Fruit fly (Drosophila melanogaster) whole organism, wandering third instar larva: ENCODE measurements around the gene CG15260.

Experiments
- Abd-B ChIP-seq: fragments of >200 bp; optimal IDR thresholded peaks from 2 replicates; lab custom pipeline; 2017; ENCODE audit warnings: missing biosample characterization, missing genetic modification characterization
- CG32264 ChIP-seq: fragments of 200-800 bp; sonication (Bioruptor generic); optimal IDR thresholded peaks from 2 replicates; lab custom pipeline; 2016; ENCODE audit warnings: missing biosample characterization, missing genetic modification characterization
- CG9705 ChIP-seq: fragments of 200-800 bp; sonication (Bioruptor generic); optimal IDR thresholded peaks from 2 replicates; lab custom pipeline; 2018; ENCODE audit warnings: missing biosample characterization, mild to moderate bottlenecking, missing genetic modification characterization
- CrebA ChIP-seq: fragments of 200-800 bp; sonication (Bioruptor generic); optimal IDR thresholded peaks from 2 replicates; lab custom pipeline; 2016; ENCODE audit warnings: missing biosample characterization, mild to moderate bottlenecking, missing genetic modification characterization, borderline replicate concordance
- Dfd ChIP-seq: fragments of >200 bp; optimal IDR thresholded peaks from 2 replicates; lab custom pipeline; 2017; ENCODE audit warnings: missing biosample characterization, missing genetic modification characterization
- Dif ChIP-seq: fragments of 200-275, 200-300 bp; sonication (Bioruptor generic); optimal IDR thresholded peaks from 2 replicates; lab custom pipeline; 2018; ENCODE audit warnings: missing biosample characterization, missing genetic modification characterization; ENCODE audit not compliant: partially characterized antibody
- GATAd ChIP-seq: sonication (Bioruptor generic); optimal IDR thresholded peaks from 2 replicates; lab custom pipeline; 2016; ENCODE audit warnings: missing biosample characterization, missing genetic modification characterization
- HLH106 ChIP-seq: fragments of 200-800 bp; optimal IDR thresholded peaks from 3 replicates; lab custom pipeline; 2019; ENCODE audit warnings: missing biosample characterization, mild to moderate bottlenecking, missing genetic modification characterization, moderate library complexity
- Hnf4 ChIP-seq: fragments of 200-800 bp; sonication (Bioruptor generic); optimal IDR thresholded peaks from 2 replicates; lab custom pipeline; 2016; ENCODE audit warnings: missing biosample characterization, mild to moderate bottlenecking, missing genetic modification characterization
- Hr78 ChIP-seq: fragments of >200 bp; optimal IDR thresholded peaks from 2 replicates; lab custom pipeline; 2017; ENCODE audit warnings: missing biosample characterization, missing genetic modification characterization
- Hr83 ChIP-seq: fragments of 200-300 bp; sonication (Bioruptor generic); optimal IDR thresholded peaks from 2 replicates; lab custom pipeline; 2016; ENCODE audit warnings: missing biosample characterization, mild to moderate bottlenecking, missing genetic modification characterization, moderate library complexity; ENCODE audit not compliant: poor library complexity, severe bottlenecking
- Jra ChIP-seq: sonication (Bioruptor generic); optimal IDR thresholded peaks from 2 replicates; lab custom pipeline; 2016; ENCODE audit warnings: missing biosample characterization, missing genetic modification characterization
- Mio ChIP-seq: sonication (Bioruptor generic); optimal IDR thresholded peaks from 2 replicates; lab custom pipeline; 2016; ENCODE audit warnings: missing biosample characterization, missing genetic modification characterization
- Myc ChIP-seq: fragments of >200 bp; optimal IDR thresholded peaks from 2 replicates; lab custom pipeline; 2017
- N ChIP-seq: fragments of >200 bp; optimal IDR thresholded peaks from 2 replicates; lab custom pipeline; 2018; ENCODE audit warnings: missing biosample characterization, missing external identifiers, missing genetic modification characterization
- OdsH ChIP-seq: fragments of 200-800 bp; sonication (Bioruptor generic); optimal IDR thresholded peaks from 2 replicates; lab custom pipeline; 2016; ENCODE audit warnings: missing biosample characterization, mild to moderate bottlenecking, missing genetic modification characterization
- Rel ChIP-seq, 2 experiments: fragments of 200-800 bp; sonication (Bioruptor generic) in 1 of 2; optimal IDR thresholded peaks; 2 replicates in 1 of 2; 3 replicates in 1 of 2; lab custom pipeline; 2016 to 2019; ENCODE audit warnings: mild to moderate bottlenecking in 2 of 2, missing biosample characterization in 2 of 2, missing genetic modification characterization in 2 of 2, moderate library complexity in 1 of 2
- Sp1 ChIP-seq: fragments of 200-800 bp; sonication (Bioruptor generic); optimal IDR thresholded peaks from 3 replicates; lab custom pipeline; 2019; ENCODE audit warnings: missing biosample characterization, mild to moderate bottlenecking, missing genetic modification characterization, moderate library complexity
- Vsx2 ChIP-seq: fragments of 200-300, 225-300 bp; sonication (Bioruptor generic); optimal IDR thresholded peaks from 2 replicates; lab custom pipeline; 2018; ENCODE audit warnings: missing biosample characterization, missing genetic modification characterization; ENCODE audit not compliant: partially characterized antibody
- br ChIP-seq: fragments of 200-800 bp; sonication (Bioruptor generic); optimal IDR thresholded peaks from 2 replicates; lab custom pipeline; 2016; ENCODE audit warnings: missing biosample characterization, missing genetic modification characterization
- brk ChIP-seq: fragments of 200-800 bp; sonication (Bioruptor generic); optimal IDR thresholded peaks from 2 replicates; lab custom pipeline; 2016; ENCODE audit warnings: missing biosample characterization, mild to moderate bottlenecking, missing genetic modification characterization
- dl ChIP-seq, 2 experiments: fragments of 175-275, 200-275 bp in 1 of 2; fragments of 200-275 bp in 1 of 2; sonication (Bioruptor generic); optimal IDR thresholded peaks; lab custom pipeline; 2018; ENCODE audit warnings: mild to moderate bottlenecking in 2 of 2, missing biosample characterization in 2 of 2, missing genetic modification characterization in 2 of 2, moderate library complexity in 2 of 2; ENCODE audit not compliant: partially characterized antibody in 2 of 2, insufficient read depth in 1 of 2
- dmrt93B ChIP-seq: fragments of 200-800 bp; sonication (Bioruptor generic); optimal IDR thresholded peaks from 2 replicates; lab custom pipeline; 2018; ENCODE audit warnings: missing biosample characterization, mild to moderate bottlenecking, missing genetic modification characterization
- dsf ChIP-seq: sonication (Bioruptor generic); optimal IDR thresholded peaks from 2 replicates; lab custom pipeline; 2016; ENCODE audit warnings: missing biosample characterization, missing genetic modification characterization, borderline replicate concordance
- ey ChIP-seq: fragments of 200-800 bp; sonication (Bioruptor generic); optimal IDR thresholded peaks from 2 replicates; lab custom pipeline; 2016; ENCODE audit warnings: missing biosample characterization, missing genetic modification characterization
- foxo ChIP-seq, 2 experiments: fragments of 200-800 bp; sonication (Bioruptor generic); optimal IDR thresholded peaks; 2 replicates in 1 of 2; 3 replicates in 1 of 2; lab custom pipeline; 2016 to 2017; ENCODE audit warnings: missing biosample characterization in 2 of 2, missing genetic modification characterization in 2 of 2
- fru ChIP-seq: fragments of 200-800 bp; sonication (Bioruptor generic); optimal IDR thresholded peaks from 3 replicates; lab custom pipeline; 2016; ENCODE audit warnings: missing biosample characterization, mild to moderate bottlenecking, missing genetic modification characterization
- h ChIP-seq: fragments of 200-800 bp; sonication (Bioruptor generic); optimal IDR thresholded peaks from 3 replicates; lab custom pipeline; 2016; ENCODE audit warnings: missing biosample characterization, mild to moderate bottlenecking, missing genetic modification characterization
- jim ChIP-seq: fragments of 175-275, 200-325 bp; sonication (Bioruptor generic); optimal IDR thresholded peaks from 2 replicates; lab custom pipeline; 2016; ENCODE audit warnings: missing biosample characterization, mild to moderate bottlenecking, missing genetic modification characterization
- lola ChIP-seq: fragments of >200 bp; optimal IDR thresholded peaks from 2 replicates; lab custom pipeline; 2017; ENCODE audit warnings: missing biosample characterization, missing genetic modification characterization
- pan ChIP-seq: fragments of >200 bp; optimal IDR thresholded peaks from 2 replicates; lab custom pipeline; 2017
- psq ChIP-seq: fragments of 200-800 bp; sonication (Bioruptor generic); optimal IDR thresholded peaks from 3 replicates; lab custom pipeline; 2017; ENCODE audit warnings: missing biosample characterization, mild to moderate bottlenecking, missing genetic modification characterization, moderate library complexity
- rgr ChIP-seq: fragments of 200-800 bp; sonication (Bioruptor generic); optimal IDR thresholded peaks from 3 replicates; lab custom pipeline; 2016; ENCODE audit warnings: missing biosample characterization, mild to moderate bottlenecking, missing genetic modification characterization
- sage ChIP-seq: fragments of 200-800 bp; sonication (Bioruptor generic); optimal IDR thresholded peaks from 2 replicates; lab custom pipeline; 2016; ENCODE audit warnings: missing biosample characterization, mild to moderate bottlenecking, missing genetic modification characterization
- sv ChIP-seq: fragments of 200-800 bp; sonication (Bioruptor generic); optimal IDR thresholded peaks from 3 replicates; lab custom pipeline; 2016; ENCODE audit warnings: missing biosample characterization, missing genetic modification characterization
- tai ChIP-seq: sonication (Bioruptor generic); optimal IDR thresholded peaks from 2 replicates; lab custom pipeline; 2016; ENCODE audit warnings: missing biosample characterization, missing genetic modification characterization
- usp ChIP-seq: fragments of >200 bp; optimal IDR thresholded peaks from 2 replicates; lab custom pipeline; 2017; ENCODE audit warnings: missing biosample characterization, missing genetic modification characterization
- woc ChIP-seq: sonication (Bioruptor generic); optimal IDR thresholded peaks from 2 replicates; lab custom pipeline; 2016; ENCODE audit warnings: missing biosample characterization, mild to moderate bottlenecking, missing genetic modification characterization

CG15260 gene

DNA sequence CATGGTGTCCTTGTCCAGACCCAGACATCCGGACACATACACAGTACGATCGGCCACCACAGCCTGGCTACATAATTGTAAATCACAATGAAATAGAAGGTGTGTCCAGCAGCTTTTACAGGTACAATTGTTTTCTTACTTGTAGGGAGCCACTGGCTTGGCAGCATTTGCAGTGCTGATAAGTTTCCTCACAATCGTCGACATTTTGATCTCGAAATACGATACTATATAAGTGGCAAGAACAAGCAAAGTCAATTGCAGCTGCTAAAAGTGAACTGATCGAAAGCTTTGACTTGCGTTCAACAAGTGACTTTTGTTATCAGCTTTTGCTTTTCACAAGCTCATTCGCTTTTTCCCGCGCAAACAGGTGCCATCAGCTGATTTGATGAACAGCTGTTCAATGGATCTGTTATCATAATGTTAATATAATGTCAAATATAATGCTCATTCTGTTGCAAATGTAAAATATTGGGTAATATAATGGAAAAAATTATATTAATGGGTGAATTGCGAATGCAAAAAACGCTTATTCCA, 17.2 kb downstream of the CG15260 start, which contains the start of gene UK114:
Gene UK114, minus strand, starts transcription at position 309 of the 534 bp plus-strand sequence.
- TF ChIP-seq Dfd (GFP tag; lab: Kevin White, UChicago): no peak
- no peak for TF ChIP-seq lola
- peak; percentile 34 for TF ChIP-seq brk (GFP tag; lab: Kevin White, UChicago)
- peak; percentile 39 for TF ChIP-seq psq (GFP tag; lab: Kevin White, UChicago)

DNA sequence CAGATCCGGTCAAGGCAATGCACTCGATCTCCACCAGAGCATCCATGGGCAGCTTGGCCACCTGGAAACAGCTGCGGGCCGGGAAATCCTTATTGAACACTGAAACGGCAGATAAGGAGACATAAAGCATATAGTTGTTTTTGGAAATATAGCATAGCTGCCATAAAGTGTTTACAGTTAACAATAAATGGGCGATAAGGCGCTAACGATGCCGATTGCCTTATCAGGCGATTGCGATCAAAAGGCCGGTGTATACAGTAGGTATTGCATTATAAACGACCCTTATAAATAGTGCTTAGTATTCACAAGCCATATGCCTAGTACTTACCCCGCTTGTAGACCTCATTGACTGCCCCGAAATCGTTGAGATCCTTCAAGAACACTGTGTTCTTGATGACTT, 17.7 kb downstream of the CG15260 start:
- TF ChIP-seq br (GFP tag; lab: Kevin White, UChicago) (no peak), dl (GFP tag; optimal IDR thresholded peaks at IDR 0.05; lab: Kevin White, UChicago; ENCODE audit: insufficient read depth in 1 of 2, partially characterized antibody in 2 of 2) (no peak), Mio (no peak), woc (GFP tag; lab: Kevin White, UChicago) (no peak), HLH106 (tag; lab: Kevin White, UChicago) (no peak), sage (GFP tag; lab: Kevin White, UChicago) (no peak), pan (lab: Kevin White, UChicago) (no peak), tai (GFP tag; lab: Kevin White, UChicago) (no peak), CrebA (GFP tag; lab: Kevin White, UChicago) (no peak)

DNA sequence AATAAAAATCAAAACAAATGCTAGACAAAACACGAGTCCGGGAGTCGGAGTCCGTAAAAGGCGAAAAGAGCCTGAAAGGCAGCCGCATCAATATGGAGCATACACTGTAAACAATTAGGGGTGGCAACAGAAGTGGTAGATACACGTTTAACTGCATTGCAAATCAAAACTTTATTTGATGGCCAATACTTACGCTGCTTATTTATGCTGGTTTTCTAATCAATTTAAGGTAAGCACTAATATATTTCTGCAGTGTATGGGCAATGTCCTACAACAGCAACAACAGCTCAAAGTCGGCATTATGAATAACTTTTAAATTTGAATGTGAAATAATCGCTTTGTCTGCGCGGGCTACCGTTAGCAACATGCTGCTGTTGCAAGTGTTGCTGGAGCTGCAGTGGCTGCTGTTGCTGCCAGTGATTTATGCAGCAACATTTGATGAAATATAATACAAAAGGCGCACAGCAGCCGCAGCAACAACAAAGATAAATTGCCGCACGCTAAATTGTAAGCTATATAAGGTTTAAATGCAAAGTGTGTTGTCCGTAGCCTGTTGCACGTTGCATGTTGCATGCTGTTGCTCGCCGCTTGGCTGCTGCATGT, 18.4 kb downstream of the CG15260 start:
- TF ChIP-seq Hnf4 (GFP tag; lab: Kevin White, UChicago): peak; percentile 18
- no peak for TF ChIP-seq jim (GFP tag; lab: Kevin White, UChicago)
- peak in 1 of 2 experiments; percentile 7 for TF ChIP-seq foxo (GFP tag; optimal IDR thresholded peaks at IDR 0.05; lab: Kevin White, UChicago)

DNA sequence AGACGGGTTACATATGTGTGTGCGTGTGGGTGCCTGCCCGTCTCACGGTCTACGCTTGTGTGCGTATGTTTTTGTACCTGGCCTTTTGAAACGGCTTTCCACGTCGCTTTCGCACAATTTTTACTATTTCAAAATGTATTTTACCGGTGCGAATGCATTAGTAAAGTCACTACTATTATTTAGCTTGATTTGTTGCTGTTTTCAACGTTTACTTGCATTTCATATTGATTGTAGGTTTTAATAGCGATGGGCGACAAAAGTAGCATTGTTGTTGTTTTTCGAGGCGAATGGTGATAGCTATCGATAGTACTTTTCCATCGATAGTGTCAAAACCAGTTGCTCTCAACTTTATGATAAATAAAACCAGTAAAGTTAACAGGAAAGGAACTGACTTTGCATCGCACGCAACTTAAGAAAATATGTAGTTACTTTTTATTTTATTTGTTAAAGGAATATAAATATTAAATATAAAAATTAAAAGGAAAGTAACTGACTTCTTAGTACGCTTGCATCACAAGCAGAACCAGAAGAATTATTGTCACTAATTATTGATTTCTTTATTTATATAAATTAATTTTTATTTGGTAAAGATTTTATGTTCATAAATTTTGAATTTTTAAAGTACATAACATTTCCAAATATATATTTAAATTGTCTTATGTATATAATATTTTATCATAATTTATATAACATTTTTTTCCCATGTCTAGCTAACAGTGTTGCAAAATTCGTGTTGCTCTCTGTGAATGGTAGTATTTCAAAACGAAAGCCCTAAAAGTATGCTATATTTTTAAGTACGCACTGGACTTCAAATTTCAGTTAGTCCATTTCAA, 20.1 kb downstream of the CG15260 start, which contains the start of gene Cul3:
Gene Cul3, minus strand, starts transcription at position 268 of the 833 bp plus-strand sequence.
- TF ChIP-seq Dfd (GFP tag; lab: Kevin White, UChicago) (no peak), Hnf4 (GFP tag; lab: Kevin White, UChicago) (peak; percentile 8), woc (GFP tag; lab: Kevin White, UChicago) (peak; percentile 40), fru (GFP tag; lab: Kevin White, UChicago) (no peak), Hr78 (GFP tag; lab: Kevin White, UChicago) (no peak), OdsH (GFP tag; lab: Kevin White, UChicago) (no peak), brk (GFP tag; lab: Kevin White, UChicago) (peak; percentile 47), HLH106 (tag; lab: Kevin White, UChicago) (peak; percentile 30), Abd-B (no peak), Jra (GFP tag; lab: Kevin White, UChicago) (no peak), dsf (GFP tag; lab: Kevin White, UChicago) (no peak), foxo (GFP tag; optimal IDR thresholded peaks at IDR 0.05; lab: Kevin White, UChicago) (peak in 1 of 2 experiments; percentile 17), ey (GFP tag; lab: Kevin White, UChicago) (no peak), rgr (GFP tag; lab: Kevin White, UChicago) (no peak), usp (GFP tag; lab: Kevin White, UChicago) (no peak), tai (GFP tag; lab: Kevin White, UChicago) (peak; percentile 39), CG9705 (GFP tag; lab: Kevin White, UChicago) (no peak), dmrt93B (no peak), Myc (lab: Kevin White, UChicago) (peak; percentile 42), CG32264 (GFP tag; lab: Kevin White, UChicago) (no peak), h (no peak), dl (GFP tag; optimal IDR thresholded peaks at IDR 0.05; lab: Kevin White, UChicago; ENCODE audit: insufficient read depth in 1 of 2, partially characterized antibody in 2 of 2) (no peak), sv (GFP tag; lab: Kevin White, UChicago) (no peak), N (GFP tag; lab: Kevin White, UChicago) (no peak), Hr83 (GFP tag; lab: Kevin White, UChicago) (no peak), Sp1 (GFP tag; lab: Kevin White, UChicago) (peak; percentile 29), Vsx2 (GFP tag; lab: Kevin White, UChicago) (no peak), sage (GFP tag; lab: Kevin White, UChicago) (no peak), br (GFP tag; lab: Kevin White, UChicago) (no peak), lola (no peak), pan (lab: Kevin White, UChicago) (no peak), psq (GFP tag; lab: Kevin White, UChicago) (no peak), GATAd (GFP tag; lab: Kevin White, UChicago) (no peak), Rel (GFP tag; optimal IDR thresholded peaks at IDR 0.05; lab: Kevin White, UChicago) (no peak), Rel (tag; optimal IDR thresholded peaks at IDR 0.05; lab: Kevin White, UChicago) (no peak), Dif (GFP tag; lab: Kevin White, UChicago) (no peak), CrebA (GFP tag; lab: Kevin White, UChicago) (no peak), jim (GFP tag; lab: Kevin White, UChicago) (no peak), Mio (no peak)
